Worm (Caenorhabditis elegans) whole organism, L2 larva: ENCODE measurements around the gene bed-1.
A peak's percentile ranks its signal among the peaks of the same experiment; 100 is the strongest.

Experiments
- ceh-82 ChIP-seq: fragments of 150-350 bp; optimal IDR thresholded peaks from 2 replicates; lab custom pipeline; 2014; ENCODE audit warnings: missing biosample characterization, missing genetic modification characterization
- unc-55 ChIP-seq: fragments of 150-350 bp; sonication (generic microtip); optimal IDR thresholded peaks from 3 replicates; lab custom pipeline; 2014; ENCODE audit warnings: missing biosample characterization, missing genetic modification reagents, missing genetic modification characterization

DNA sequence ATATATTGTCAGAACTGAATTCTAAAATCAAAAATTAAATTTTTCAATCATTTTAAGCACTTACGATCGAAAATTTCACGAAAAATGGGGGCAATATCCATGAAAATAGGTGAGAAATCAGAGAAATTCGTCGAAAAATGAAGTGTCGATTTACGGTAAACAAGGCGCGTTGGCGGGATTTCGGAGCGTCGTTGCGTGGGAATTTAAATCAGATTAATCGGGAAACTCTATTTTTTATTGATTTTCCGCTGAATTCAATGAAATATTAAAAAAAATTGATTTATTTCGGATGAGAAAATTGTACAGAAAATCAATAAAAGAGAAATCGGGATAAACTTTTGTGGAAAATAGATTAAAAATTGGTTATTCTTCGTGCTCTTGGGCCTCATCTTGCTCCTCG lies 5.5 kb downstream of the bed-1 start, which contains the start of gene Y39B6A.13:
- TF ChIP-seq unc-55 (GFP tag; lab: Kevin White, UChicago), result peak; percentile 61
- TF ChIP-seq ceh-82 (tag; lab: Kevin White, UChicago), result no peak
